Worm (Caenorhabditis elegans) whole organism, L4 larva: ENCODE measurements around the gene ipla-2.

Source experiments
- D1046.2 ChIP-seq: fragments of 200-800 bp; sonication (Bioruptor generic); IDR thresholded peaks from 2 replicates; pipeline ENCODE4 v1.3.6; 2022; ENCODE audit warnings: missing genetic modification characterization, missing compliant biosample characterization
- F44E2.7 ChIP-seq: fragments of 200-800 bp; sonication (Bioruptor generic); IDR thresholded peaks from 2 replicates; pipeline ENCODE4 v2.1.2; 2022; ENCODE audit warnings: missing genetic modification characterization, missing compliant biosample characterization
- T20F7.1 ChIP-seq: fragments of 200-800 bp; sonication (Bioruptor generic); optimal IDR thresholded peaks from 2 replicates; lab custom pipeline; 2018; ENCODE audit warnings: mild to moderate bottlenecking, missing genetic modification characterization, missing compliant biosample characterization
- ZK337.2 ChIP-seq: fragments of 200-800 bp; sonication (Bioruptor generic); IDR thresholded peaks from 2 replicates; pipeline ENCODE4 v1.3.6; 2022; ENCODE audit warnings: missing genetic modification reagents, missing genetic modification characterization, missing compliant biosample characterization
- aha-1 ChIP-seq: fragments of 150-350 bp; peaks from one replicate; lab custom pipeline; 2014; ENCODE audit warnings: missing biosample characterization, missing genetic modification characterization
- ama-1 ChIP-seq: fragments of 150-350 bp; optimal IDR thresholded peaks from 2 replicates; lab custom pipeline; 2014; ENCODE audit warnings: inconsistent platforms, mixed read lengths
- ceh-20 ChIP-seq: fragments of 200-800 bp; sonication (Bioruptor generic); IDR thresholded peaks from 2 replicates; pipeline ENCODE4 v1.3.6; 2022; ENCODE audit warnings: missing genetic modification reagents, missing genetic modification characterization, missing compliant biosample characterization
- ces-1 ChIP-seq: fragments of 150-350 bp; sonication (generic microtip); optimal IDR thresholded peaks from 4 replicates; lab custom pipeline; 2014; ENCODE audit warnings: missing biosample characterization, missing genetic modification reagents, missing genetic modification characterization
- daf-16 ChIP-seq, 3 experiments: sonication (generic microtip); optimal IDR thresholded peaks; 2 replicates each; lab custom pipeline; 2016 to 2017; ENCODE audit warnings: missing genetic modification characterization in 3 of 3, missing genetic modification reagents in 3 of 3, mild to moderate bottlenecking in 2 of 3, missing compliant biosample characterization in 2 of 3, missing biosample characterization in 1 of 3, moderate library complexity in 1 of 3
- dmd-6 ChIP-seq: fragments of 200-800 bp; sonication (Bioruptor generic); IDR thresholded peaks from 2 replicates; pipeline ENCODE4 v1.3.6; 2022; ENCODE audit warnings: missing genetic modification reagents, missing genetic modification characterization, missing compliant biosample characterization
- duxl-1 ChIP-seq: sonication (generic microtip); optimal IDR thresholded peaks from 2 replicates; lab custom pipeline; 2016; ENCODE audit warnings: mild to moderate bottlenecking, missing genetic modification characterization, moderate library complexity, missing compliant biosample characterization; ENCODE audit not compliant: poor library complexity
- dve-1 ChIP-seq: sonication (generic microtip); optimal IDR thresholded peaks from 2 replicates; lab custom pipeline; 2017; ENCODE audit warnings: antibody characterized with exemption, mild to moderate bottlenecking, missing genetic modification characterization, missing compliant biosample characterization; ENCODE audit not compliant: insufficient read depth
- hif-1 ChIP-seq, 2 experiments: sonication (generic microtip); optimal IDR thresholded peaks; 2 replicates each; lab custom pipeline; 2016 to 2017; ENCODE audit warnings: missing compliant biosample characterization in 2 of 2, missing genetic modification characterization in 2 of 2, missing genetic modification reagents in 2 of 2, missing genotype in 2 of 2, mild to moderate bottlenecking in 1 of 2
- hlh-11 ChIP-seq: fragments of 200-800 bp; sonication (Bioruptor generic); optimal IDR thresholded peaks from 2 replicates; lab custom pipeline; 2018; ENCODE audit warnings: mild to moderate bottlenecking, missing genetic modification characterization, missing compliant biosample characterization
- hlh-30 ChIP-seq: sonication (generic microtip); optimal IDR thresholded peaks from 2 replicates; lab custom pipeline; 2017; ENCODE audit warnings: antibody characterized with exemption, mild to moderate bottlenecking, missing genetic modification characterization, missing compliant biosample characterization; ENCODE audit not compliant: insufficient read depth
- lin-1 ChIP-seq: fragments of 200-800 bp; sonication (Bioruptor generic); IDR thresholded peaks from 2 replicates; pipeline ENCODE4 v1.3.6; 2022; ENCODE audit warnings: missing genetic modification reagents, missing genetic modification characterization, missing compliant biosample characterization
- lin-15B ChIP-seq: fragments of 150-350 bp; sonication (generic microtip); optimal IDR thresholded peaks from 3 replicates; lab custom pipeline; 2014; ENCODE audit warnings: missing biosample characterization, missing genetic modification characterization
- lin-29 ChIP-seq: fragments of 200-800 bp; sonication (Bioruptor generic); IDR thresholded peaks from 2 replicates; pipeline ENCODE4 v1.3.6; 2022; ENCODE audit warnings: missing genetic modification reagents, missing genetic modification characterization, missing compliant biosample characterization
- madf-9 ChIP-seq: fragments of 200-800 bp; sonication (Bioruptor generic); conservative IDR thresholded peaks from 2 replicates; pipeline ENCODE4 v1.3.6; 2022; ENCODE audit warnings: missing genetic modification reagents, missing genetic modification characterization, missing compliant biosample characterization
- mdl-1 ChIP-seq, 2 experiments: fragments of 150-350 bp in 1 of 2; sonication (generic microtip) in 1 of 2; optimal IDR thresholded peaks; 2 replicates each; lab custom pipeline; 2014 to 2017; ENCODE audit warnings: missing biosample characterization in 2 of 2, missing genetic modification characterization in 2 of 2
- mdt-29 ChIP-seq: fragments of 200-800 bp; sonication (Bioruptor generic); IDR thresholded peaks from 2 replicates; pipeline ENCODE4 v1.3.6; 2022; ENCODE audit warnings: missing genetic modification reagents, missing genetic modification characterization, missing compliant biosample characterization
- nhr-102 ChIP-seq: sonication (generic microtip); optimal IDR thresholded peaks from 2 replicates; lab custom pipeline; 2016; ENCODE audit warnings: mild to moderate bottlenecking, missing genetic modification characterization, moderate library complexity, missing compliant biosample characterization
- nhr-11 ChIP-seq: fragments of 150-350 bp; optimal IDR thresholded peaks from 2 replicates; lab custom pipeline; 2014; ENCODE audit warnings: missing biosample characterization, missing genetic modification characterization
- nhr-237 ChIP-seq: sonication (generic microtip); optimal IDR thresholded peaks from 2 replicates; lab custom pipeline; 2017; ENCODE audit warnings: missing biosample characterization, missing genetic modification characterization
- nhr-28 ChIP-seq: fragments of 150-350 bp; optimal IDR thresholded peaks from 2 replicates; lab custom pipeline; 2014; ENCODE audit warnings: missing biosample characterization, missing genetic modification characterization
- nhr-6 ChIP-seq: fragments of 150-350 bp; optimal IDR thresholded peaks from 2 replicates; lab custom pipeline; 2014; ENCODE audit warnings: missing biosample characterization, missing genetic modification characterization
- nhr-77 ChIP-seq: fragments of 150-350 bp; optimal IDR thresholded peaks from 2 replicates; lab custom pipeline; 2014; ENCODE audit warnings: missing biosample characterization, missing genetic modification characterization
- pha-4 ChIP-seq, 2 experiments: fragments of 150-350 bp in 1 of 2; fragments of 200-800 bp in 1 of 2; sonication (Bioruptor generic) in 1 of 2; IDR thresholded peaks in 1 of 2; optimal IDR thresholded peaks in 1 of 2; 2 replicates each; pipeline versions ENCODE4 v1.3.6 to Lab custom; 2014 to 2022; ENCODE audit warnings: missing genetic modification characterization in 2 of 2, missing genetic modification reagents in 2 of 2, missing biosample characterization in 1 of 2, missing compliant biosample characterization in 1 of 2
- php-3 ChIP-seq: fragments of 200-800 bp; sonication (Bioruptor generic); IDR thresholded peaks from 2 replicates; pipeline ENCODE4 v1.3.6; 2022; ENCODE audit warnings: missing genetic modification reagents, missing genetic modification characterization, missing compliant biosample characterization
- pqm-1 ChIP-seq: sonication (generic microtip); optimal IDR thresholded peaks from 2 replicates; lab custom pipeline; 2017; ENCODE audit warnings: missing biosample characterization, missing genetic modification characterization
- sdz-12 ChIP-seq: fragments of 200-800 bp; sonication (Bioruptor generic); optimal IDR thresholded peaks from 2 replicates; lab custom pipeline; 2018; ENCODE audit warnings: mild to moderate bottlenecking, missing genetic modification characterization, missing compliant biosample characterization
- snpc-4 ChIP-seq: fragments of 150-350 bp; optimal IDR thresholded peaks from 2 replicates; lab custom pipeline; 2014; ENCODE audit warnings: missing biosample characterization, missing genetic modification characterization
- tra-1 ChIP-seq: fragments of 200-800 bp; sonication (Bioruptor generic); IDR thresholded peaks from 2 replicates; pipeline ENCODE4 v1.3.6; 2022; ENCODE audit warnings: missing genetic modification reagents, missing genetic modification characterization, missing compliant biosample characterization
- zip-2 ChIP-seq: fragments of 150-350 bp; optimal IDR thresholded peaks from 2 replicates; lab custom pipeline; 2014; ENCODE audit warnings: missing biosample characterization, missing genetic modification characterization
- ztf-7 ChIP-seq: fragments of 150-350 bp; optimal IDR thresholded peaks from 2 replicates; lab custom pipeline; 2014; ENCODE audit warnings: missing biosample characterization, missing genetic modification characterization

The ipla-2 gene

DNA sequence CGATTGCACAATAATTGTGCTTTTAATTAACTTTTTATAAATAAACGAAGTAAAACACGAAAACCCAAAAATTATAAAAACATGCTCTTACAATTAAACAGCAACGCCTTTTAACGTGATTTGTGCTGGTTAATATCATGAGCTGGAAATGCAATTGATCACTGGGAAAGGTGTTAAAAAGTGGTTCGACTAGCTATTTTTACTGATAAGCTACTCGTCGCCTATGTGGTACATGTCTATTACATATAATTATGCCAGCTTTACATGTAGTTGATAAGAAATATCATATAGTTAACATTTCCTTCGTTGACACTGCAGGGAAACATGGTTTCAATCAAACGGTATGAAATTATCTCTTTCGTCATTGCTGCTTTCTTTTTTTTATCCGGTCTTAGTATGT lies 20.2 kb upstream of the ipla-2 start, which contains the start of gene scav-5 (continued):
- TF ChIP-seq hlh-30 (peak; percentile 2), madf-9 (GFP tag; lab: Robert Waterston, UW) (no peak), nhr-28 (peak; percentile 92), lin-1 (GFP tag; lab: Robert Waterston, UW) (no peak), nhr-6 (peak; percentile 8), dve-1 (peak; percentile 83), snpc-4 (no peak)

DNA sequence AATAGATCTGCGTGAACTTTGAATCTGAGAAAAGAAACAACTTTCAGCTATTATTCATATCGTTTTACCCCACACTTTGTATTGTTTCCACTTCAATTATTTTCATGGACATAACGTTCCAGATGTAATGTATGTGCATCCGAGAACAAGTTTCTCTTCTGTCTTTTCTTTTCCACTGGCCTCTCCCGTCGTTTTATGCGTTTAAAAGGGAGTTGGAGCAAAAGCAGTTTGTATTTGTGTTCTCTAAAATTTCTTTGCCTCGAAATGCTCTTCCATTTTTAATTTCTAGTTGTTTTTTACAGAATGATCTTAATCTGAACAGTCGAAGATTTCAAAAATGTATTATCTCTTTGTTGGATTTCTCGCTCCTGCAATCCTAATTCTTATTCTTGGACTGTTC lies 18.8 kb upstream of the ipla-2 start, which contains the start of gene R07B1.11:
Gene R07B1.11 (plus strand): TSS at position 301 of the 400 bp plus-strand sequence.
- TF ChIP-seq nhr-77 (no peak), mdt-29 (GFP tag; lab: Robert Waterston, UW) (no peak), ZK337.2 (GFP tag; lab: Robert Waterston, UW) (no peak)
- TF ChIP-seq, all 104 proteins: peak for 0

DNA sequence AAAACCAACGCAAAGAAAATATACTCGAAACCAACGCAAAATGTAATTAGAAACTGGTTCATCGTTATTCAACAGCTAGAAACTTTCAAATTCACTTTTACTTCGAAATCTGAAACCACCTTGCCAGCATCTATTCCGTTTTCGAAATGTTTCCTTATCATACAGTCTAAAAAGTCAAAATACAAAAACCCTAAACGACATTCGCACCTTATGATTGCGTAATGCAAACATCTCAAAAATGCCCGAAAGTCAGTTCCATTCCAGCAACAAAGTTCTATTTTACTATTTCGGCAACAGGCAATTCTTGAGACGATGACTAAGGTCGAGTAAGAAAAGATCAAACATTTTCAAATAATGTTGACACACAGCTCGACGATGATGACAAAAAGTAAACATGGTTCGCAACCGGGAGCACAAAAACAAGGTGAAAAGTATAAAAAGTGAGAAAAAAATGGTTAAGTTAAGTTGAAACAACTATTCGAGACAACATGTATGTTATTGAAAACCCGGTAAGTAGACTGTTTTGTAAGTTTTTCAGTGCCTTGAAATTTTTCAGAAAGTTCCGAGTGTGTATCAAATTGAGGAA lies 14.0 kb upstream of the ipla-2 start, which contains the start of gene lec-7:
Gene lec-7 (plus strand): TSS at position 297 of the 586 bp plus-strand sequence.
- TF ChIP-seq ceh-20 (GFP tag; lab: Robert Waterston, UW) (no peak), pqm-1 (tag; lab: Kevin White, UChicago) (peak; percentile 26), aha-1 (tag; lab: Kevin White, UChicago) (no peak), dve-1 (peak; percentile 39), mdl-1 (tag; optimal IDR thresholded peaks at IDR 0.05; lab: Kevin White, UChicago) (no peak), dmd-6 (peak; percentile 49), D1046.2 (GFP tag; lab: Robert Waterston, UW) (no peak), nhr-102 (no peak), nhr-28 (peak; percentile 25), ama-1 (lab: Kevin White, UChicago) (no peak), pha-4 (GFP tag; IDR thresholded peaks at IDR 0.05; lab: Robert Waterston, UW) (no peak), pha-4 (tag; optimal IDR thresholded peaks at IDR 0.05; lab: Kevin White, UChicago) (peak; percentile 89)

DNA sequence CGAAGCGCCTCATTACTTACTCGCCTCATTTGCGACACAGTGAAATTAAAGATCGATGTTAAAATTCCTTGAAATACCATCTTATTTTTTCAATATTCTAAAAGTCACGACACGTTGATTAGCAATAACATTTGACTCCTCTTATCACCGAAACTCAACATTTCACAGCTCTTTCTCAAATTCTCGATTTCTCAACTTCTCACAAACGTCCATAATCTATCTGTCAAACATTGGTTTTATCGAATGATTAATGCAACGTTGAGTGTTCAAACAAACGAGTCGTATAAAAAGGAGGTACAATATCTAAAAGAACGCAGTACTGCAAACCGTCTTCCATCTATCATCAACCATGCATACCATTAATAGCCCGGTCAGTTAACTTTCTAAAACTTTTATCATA lies 12.4 kb upstream of the ipla-2 start, which contains the start of gene lec-8:
Gene lec-8 (plus strand): TSS at position 314 of the 400 bp plus-strand sequence.
- TF ChIP-seq hif-1 (tag; optimal IDR thresholded peaks at IDR 0.05; lab: Kevin White, UChicago) (no peak), nhr-11 (no peak), lin-15B (tag; lab: Kevin White, UChicago) (no peak), aha-1 (tag; lab: Kevin White, UChicago) (peak; percentile 82), hlh-11 (tag; lab: Kevin White, UChicago) (peak; percentile 65), lin-29 (GFP tag; lab: Robert Waterston, UW) (no peak), duxl-1 (tag; lab: Kevin White, UChicago) (no peak), dve-1 (peak; percentile 84), php-3 (GFP tag; lab: Robert Waterston, UW) (peak; percentile 69), daf-16 (GFP tag; optimal IDR thresholded peaks at IDR 0.05; lab: Kevin White, UChicago) (no peak), daf-16 (tag; optimal IDR thresholded peaks at IDR 0.05; lab: Kevin White, UChicago) (peak; percentile 81), nhr-77 (peak; percentile 28), T20F7.1 (GFP tag; lab: Kevin White, UChicago) (peak; percentile 45), nhr-237 (tag; lab: Kevin White, UChicago) (no peak), dmd-6 (peak; percentile 81), ces-1 (GFP tag; lab: Kevin White, UChicago) (no peak), mdl-1 (tag; optimal IDR thresholded peaks at IDR 0.05; lab: Kevin White, UChicago) (no peak), nhr-28 (peak; percentile 68), ceh-20 (GFP tag; lab: Robert Waterston, UW) (peak; percentile 72; the same call in 1 of the 2 replicates), ztf-7 (tag; lab: Kevin White, UChicago) (no peak), tra-1 (peak; percentile 80; the same call in 1 of the 2 replicates), pqm-1 (tag; lab: Kevin White, UChicago) (peak; percentile 47), F44E2.7 (GFP tag; lab: Robert Waterston, UW) (no peak), nhr-6 (no peak), sdz-12 (GFP tag; lab: Kevin White, UChicago) (no peak), zip-2 (tag; lab: Kevin White, UChicago) (no peak)
